Worm (Caenorhabditis elegans): ENCODE data around the gene F57B1.9.

F57B1.9 gene

DNA sequence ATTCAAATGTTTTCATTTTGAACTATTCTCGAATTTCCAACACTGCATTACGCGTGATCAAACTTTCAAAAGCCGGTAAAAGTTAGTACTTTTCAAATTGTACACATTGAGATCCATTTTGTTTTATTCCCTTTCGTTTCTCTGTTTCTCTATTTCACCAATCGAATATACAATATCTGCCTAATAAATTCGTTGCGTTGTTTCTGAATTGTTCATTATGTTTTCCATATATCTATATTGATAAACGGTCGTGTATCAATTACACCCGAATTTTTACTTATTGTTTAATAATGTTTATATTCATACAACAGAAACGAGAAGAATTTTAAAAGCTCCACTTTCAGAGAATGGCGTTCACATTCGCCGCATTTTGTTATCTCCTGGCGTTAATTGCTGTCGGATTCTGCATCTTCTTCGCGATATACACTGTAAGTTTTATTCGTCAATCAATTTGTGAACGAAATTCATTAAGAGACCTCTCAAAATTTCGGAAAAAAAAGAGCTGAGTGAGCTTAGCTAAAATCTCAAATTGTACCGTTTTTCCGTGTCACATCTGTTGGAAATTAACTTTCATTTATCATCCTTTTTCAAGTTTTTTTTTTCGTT is 17.6 kb downstream of the F57B1.9 start, which contains the start of gene cni-1:
TSS of gene cni-1 (plus strand) at position 345 of the 606 bp plus-strand sequence.
- no peak for TF ChIP-seq unc-62 (GFP tag; optimal IDR thresholded peaks at IDR 0.05)

DNA sequence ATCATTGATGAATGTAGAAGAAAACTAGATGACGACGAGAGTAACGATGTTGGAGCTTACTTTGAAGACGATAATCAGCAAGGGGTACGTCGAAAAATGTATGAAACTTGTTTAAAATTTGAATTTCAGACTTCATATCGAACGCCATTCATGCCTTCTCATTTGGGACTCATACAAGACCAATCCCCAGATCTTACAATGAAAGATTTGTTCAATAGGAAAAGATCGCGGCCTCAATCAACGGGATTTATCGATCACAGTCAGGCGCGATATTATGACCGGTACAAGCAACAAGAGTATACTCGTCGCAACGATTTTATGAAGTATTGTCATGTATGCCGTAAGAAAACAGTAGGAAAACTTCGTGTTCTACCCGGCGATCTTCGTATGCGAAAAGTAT is 20.9 kb downstream of the F57B1.9 start:
- no peak for TF ChIP-seq unc-62 (GFP tag; optimal IDR thresholded peaks at IDR 0.05)

DNA sequence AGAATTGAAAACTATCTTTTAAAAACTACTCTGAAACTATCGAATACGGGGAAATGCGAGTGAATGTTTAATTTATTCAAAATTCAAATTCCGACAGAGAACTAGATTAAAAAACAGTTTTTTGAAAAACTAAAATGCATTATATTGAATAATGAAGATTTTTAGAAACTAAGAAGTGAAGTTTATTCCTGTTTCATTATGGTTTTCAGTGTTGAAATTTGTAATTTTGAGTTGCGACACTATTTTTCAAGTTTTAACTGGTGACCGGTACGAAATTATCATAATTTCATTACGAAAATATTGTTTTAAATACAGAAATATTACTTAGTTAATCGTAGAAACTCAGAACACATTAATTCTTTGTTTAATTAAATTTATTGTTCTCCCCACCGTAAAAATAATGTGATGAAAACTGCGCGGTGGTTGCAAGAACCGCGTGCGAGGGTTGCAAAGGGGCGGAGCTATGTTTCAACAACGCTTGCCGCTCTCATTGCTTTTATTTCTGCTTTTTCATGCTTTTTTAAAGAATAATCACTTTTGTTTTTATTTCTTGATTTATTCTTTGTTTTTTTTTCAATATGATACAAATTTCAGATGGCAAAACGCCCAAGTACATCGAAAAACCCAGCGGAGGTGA is 21.5 kb downstream of the F57B1.9 start, which contains the start of gene him-17:
TSS of gene him-17 (plus strand) at position 595 of the 637 bp plus-strand sequence.
- TF ChIP-seq unc-62 (GFP tag; optimal IDR thresholded peaks at IDR 0.05), result no peak

DNA sequence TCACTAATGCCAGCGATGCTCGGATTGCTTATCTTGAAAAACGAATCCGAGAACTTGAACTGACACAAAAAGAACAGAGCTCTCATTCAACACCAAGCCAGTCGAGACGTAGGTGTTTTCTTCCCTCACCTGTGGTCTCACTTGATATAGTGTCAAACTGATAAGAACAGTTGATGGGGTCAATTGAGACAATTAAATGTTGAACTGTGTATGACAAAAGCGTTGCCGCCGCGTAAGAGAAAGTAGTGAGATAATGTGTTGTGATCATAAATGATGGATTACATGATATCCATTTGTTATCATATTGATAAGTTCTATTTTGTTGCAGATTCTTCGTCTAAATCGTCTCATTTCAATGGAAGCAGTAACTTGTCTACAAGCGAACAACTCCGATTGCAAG is 24.0 kb downstream of the F57B1.9 start:
- no peak for TF ChIP-seq unc-62 (GFP tag; optimal IDR thresholded peaks at IDR 0.05)

DNA sequence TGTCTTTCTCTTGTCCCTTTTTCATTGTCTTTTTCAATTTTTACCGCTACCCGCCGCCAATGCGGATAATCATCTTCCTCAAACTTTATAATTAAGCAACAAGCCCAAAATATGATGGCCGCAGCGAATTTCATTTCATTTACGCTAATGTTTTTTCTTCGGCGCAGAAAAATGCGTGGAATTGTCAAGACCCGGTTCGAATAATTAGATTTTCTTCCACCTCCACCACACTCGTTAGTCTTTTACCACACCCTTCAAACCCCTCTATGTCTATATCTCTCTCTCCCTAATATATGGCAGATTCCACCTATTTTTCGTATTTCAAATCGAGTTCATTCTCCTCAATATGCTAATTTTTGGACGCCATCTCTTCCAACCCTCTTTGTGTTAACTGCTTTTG is 27.2 kb downstream of the F57B1.9 start:
- no peak for TF ChIP-seq unc-62 (GFP tag; optimal IDR thresholded peaks at IDR 0.05)

DNA sequence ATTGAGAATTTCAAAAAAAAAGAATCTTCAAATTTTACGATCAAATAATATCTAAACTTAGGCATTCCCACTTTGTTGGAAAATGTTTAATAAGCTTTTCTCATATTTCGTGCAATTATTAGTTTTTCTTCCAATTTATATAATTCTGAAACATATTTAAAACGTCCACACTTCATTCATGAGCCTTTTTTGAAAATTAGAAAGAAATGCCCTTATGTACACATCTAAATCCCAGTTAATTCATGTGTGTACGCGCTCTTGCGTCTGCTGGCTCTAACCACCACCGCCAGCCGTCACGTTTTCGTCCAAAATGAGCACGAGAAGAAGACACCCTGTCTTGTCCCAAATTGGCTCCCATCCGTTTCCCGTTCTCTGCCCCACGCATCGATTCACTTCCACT is 31.1 kb downstream of the F57B1.9 start:
- no peak for TF ChIP-seq unc-62 (GFP tag; optimal IDR thresholded peaks at IDR 0.05)

DNA sequence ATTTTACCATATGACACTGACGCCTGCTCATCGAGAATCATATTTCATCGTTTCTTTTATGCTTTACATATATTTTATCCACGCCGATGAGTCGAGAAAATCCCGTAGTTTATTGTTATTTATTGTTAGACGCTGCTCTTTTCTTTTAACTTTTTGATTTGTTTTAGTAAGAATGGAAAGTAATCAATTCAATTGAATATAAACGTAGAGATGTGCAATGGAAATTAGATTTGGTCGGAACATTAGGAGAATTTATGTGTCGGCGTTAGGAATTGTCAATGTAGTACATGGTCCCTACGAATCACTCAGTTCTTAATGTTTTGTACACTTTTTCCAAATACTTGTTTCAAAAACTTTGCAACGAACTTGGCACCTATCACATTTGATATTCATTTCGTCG is 32.5 kb downstream of the F57B1.9 start:
- no peak for TF ChIP-seq unc-62 (GFP tag; optimal IDR thresholded peaks at IDR 0.05)

DNA sequence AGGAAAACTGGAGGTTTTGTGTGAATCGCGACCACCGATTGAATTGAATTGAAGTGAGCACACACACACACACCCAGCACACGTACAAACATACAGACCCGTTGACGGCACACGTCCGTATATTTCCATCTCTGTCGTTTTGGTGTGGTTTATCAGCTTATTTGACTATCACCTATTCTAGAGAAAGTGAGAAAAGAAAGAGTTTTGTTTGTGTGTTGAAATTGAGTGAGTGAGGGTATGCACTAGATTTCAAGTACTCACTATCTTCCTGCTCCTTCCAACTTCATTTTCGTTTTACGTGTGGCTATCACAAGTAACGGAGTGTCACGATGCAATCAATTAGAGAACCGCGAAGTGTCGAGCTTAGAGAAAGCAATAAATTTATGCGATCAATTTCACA is 33.9 kb downstream of the F57B1.9 start:
- TF ChIP-seq unc-62 (GFP tag; optimal IDR thresholded peaks at IDR 0.05), result no peak

DNA sequence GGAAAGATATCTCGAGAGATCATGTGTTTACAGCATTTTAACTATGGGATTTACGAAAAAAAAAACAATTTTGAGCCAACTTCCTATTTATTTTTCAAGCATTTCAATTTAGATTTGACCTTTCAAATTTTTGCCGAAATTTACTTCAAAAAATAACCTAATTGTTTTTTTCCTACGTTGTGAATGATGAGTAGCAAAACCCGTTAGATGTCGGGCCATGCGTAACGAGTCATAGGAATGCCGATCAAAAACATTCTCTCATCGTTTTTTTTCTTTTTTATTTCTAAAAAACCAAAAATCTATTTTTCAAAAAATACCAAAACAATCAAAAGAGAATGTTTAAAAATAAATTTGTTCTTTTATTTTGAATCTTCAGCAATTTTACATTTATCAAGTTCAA is 34.8 kb downstream of the F57B1.9 start:
- no peak for TF ChIP-seq unc-62 (GFP tag; optimal IDR thresholded peaks at IDR 0.05)

DNA sequence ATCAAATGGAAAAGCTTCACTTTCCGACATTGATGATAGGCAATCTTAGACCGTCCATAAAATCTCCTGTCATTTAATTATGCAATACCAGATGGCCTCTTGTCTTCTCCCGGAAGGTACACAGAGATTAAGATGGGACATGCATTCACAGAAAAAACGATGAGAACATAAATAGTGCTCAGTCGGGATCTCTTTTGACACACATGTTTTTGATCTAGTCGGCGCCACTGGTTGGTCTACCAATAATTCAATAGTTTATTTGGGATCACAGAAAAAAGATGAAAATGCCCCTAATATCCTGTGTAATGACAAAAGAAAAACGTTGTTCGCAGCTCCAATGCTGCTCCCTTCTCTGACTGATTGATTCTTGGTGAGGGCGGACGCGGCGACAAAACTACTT is 36.7 kb downstream of the F57B1.9 start:
- TF ChIP-seq unc-62 (GFP tag; optimal IDR thresholded peaks at IDR 0.05), result no peak

DNA sequence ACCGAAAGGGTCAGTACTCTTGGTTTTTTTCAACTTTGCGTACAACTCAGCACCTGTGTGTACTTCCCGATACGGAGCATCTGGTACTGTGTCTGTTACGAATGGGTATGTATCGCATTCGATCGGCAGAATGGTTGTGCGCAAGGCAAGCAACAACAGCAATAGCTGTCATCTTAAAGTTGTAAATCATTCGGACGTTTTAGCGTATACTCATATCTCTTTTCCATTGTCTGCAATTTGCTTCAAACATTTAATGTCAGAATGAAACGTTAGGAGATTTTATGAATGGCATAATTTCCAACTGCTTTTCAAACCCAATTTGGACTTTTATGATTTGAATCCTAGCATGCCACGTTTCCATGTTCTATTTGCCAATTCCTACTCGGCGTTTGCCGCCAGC is 40.6 kb downstream of the F57B1.9 start:
- no peak for TF ChIP-seq unc-62 (GFP tag; optimal IDR thresholded peaks at IDR 0.05)

DNA sequence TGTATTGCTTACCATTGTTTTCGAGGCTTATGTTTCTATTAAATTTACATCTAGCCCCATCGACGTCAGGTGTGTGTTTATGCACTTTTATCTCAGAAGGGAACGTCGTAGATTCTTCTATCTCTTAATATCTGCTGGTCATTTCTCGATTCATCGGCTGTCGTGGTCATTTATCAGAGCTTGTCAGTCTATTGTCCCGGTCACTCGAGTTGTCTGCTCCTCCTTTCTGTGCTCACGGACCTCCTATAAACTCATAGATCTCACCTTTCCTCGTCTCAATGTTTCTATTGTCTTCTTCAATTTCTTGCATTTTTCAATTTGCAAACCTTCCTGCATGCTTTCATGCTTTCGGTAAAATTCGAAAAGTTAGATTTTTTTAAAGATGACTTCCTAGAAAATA is 43.5 kb downstream of the F57B1.9 start:
- TF ChIP-seq unc-62 (GFP tag; optimal IDR thresholded peaks at IDR 0.05), result no peak

DNA sequence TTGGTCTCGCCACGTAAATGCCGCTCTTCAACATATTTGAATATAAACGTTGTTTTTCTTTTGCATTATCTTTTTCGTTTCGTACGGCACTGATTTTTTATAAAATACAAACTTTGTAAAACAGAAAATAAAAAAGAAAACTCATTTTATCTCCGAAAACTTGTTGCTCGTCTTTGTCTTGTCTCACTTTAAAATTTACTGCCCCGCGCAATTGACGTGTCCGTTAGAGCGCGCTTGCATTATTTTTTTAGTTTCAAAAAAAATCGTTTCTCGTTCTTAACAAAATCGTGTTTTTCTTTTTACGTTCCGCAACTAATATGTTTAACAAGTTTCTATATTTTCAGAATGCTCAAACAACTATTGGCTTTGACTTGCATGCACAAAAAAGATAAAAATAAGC is 45.1 kb downstream of the F57B1.9 start, which contains the start of gene noca-1:
TSS of gene noca-1 (plus strand) at position 345 of the 400 bp plus-strand sequence.
- no peak for TF ChIP-seq unc-62 (GFP tag; optimal IDR thresholded peaks at IDR 0.05)

Measured in whole organism, dauer.